Worm (Caenorhabditis elegans): ENCODE data around the gene F25H9.7.

- no peak for TF ChIP-seq Y55F3AM.14 (GFP tag; optimal IDR thresholded peaks at IDR 0.05)
- TF ChIP-seq ztf-11 (tag; optimal IDR thresholded peaks at IDR 0.05): no peak
- TF ChIP-seq lin-13 (GFP tag; optimal IDR thresholded peaks at IDR 0.05): no peak
- TF ChIP-seq unc-62 (GFP tag; optimal IDR thresholded peaks at IDR 0.05): no peak
Measured at ce11 chrV:13512515-13512914, 44.3 kb downstream of the F25H9.7 start.

Measured in whole organism, L2 larva.